Fruit fly (Drosophila melanogaster) S2 (cell line): Measurements from ENCODE around the gene Prx6a.
A peak's percentile ranks its signal among the peaks of the same experiment; 100 is the strongest.

ENCODE experiments used
- CG8478 ChIP-seq: fragments of >200 bp; optimal IDR thresholded peaks from 2 replicates; lab custom pipeline; 2018
- CTCF ChIP-seq, 2 experiments: fragments of >200 bp; optimal IDR thresholded peaks; 2 replicates each; lab custom pipeline; 2018

dm6 chr2L:2855204-2855768 is 22.7 kb downstream of the Prx6a start:
- TF ChIP-seq CG8478 (lab: Kevin White, UChicago): no peak
- TF ChIP-seq CTCF (optimal IDR thresholded peaks at IDR 0.05; lab: Kevin White, UChicago): peak in 1 of 2 experiments; percentile 57
